Worm (Caenorhabditis elegans) whole organism, late embryonic: ENCODE results near the gene mdh-2.

Source experiments
- C38D4.7 ChIP-seq: fragments of 200-800 bp; sonication (Bioruptor generic); optimal IDR thresholded peaks from 2 replicates; lab custom pipeline; 2018; ENCODE audit warnings: mild to moderate bottlenecking, missing genetic modification characterization, moderate library complexity, missing compliant biosample characterization
- K02D7.2 ChIP-seq: sonication (generic microtip); optimal IDR thresholded peaks from 2 replicates; lab custom pipeline; 2017; ENCODE audit warnings: mild to moderate bottlenecking, missing genetic modification characterization, missing compliant biosample characterization
- T23F11.4 ChIP-seq: fragments of 200-800 bp; sonication (Bioruptor generic); optimal IDR thresholded peaks from 2 replicates; lab custom pipeline; 2018; ENCODE audit warnings: mild to moderate bottlenecking, missing genetic modification characterization, missing compliant biosample characterization
- ceh-19 ChIP-seq: fragments of 200-800 bp; sonication (Bioruptor generic); optimal IDR thresholded peaks from 2 replicates; lab custom pipeline; 2018; ENCODE audit warnings: mild to moderate bottlenecking, missing genetic modification characterization, missing compliant biosample characterization
- elt-2 ChIP-seq: sonication (generic microtip); optimal IDR thresholded peaks from 2 replicates; lab custom pipeline; 2016; ENCODE audit warnings: missing genetic modification reagents, missing genetic modification characterization, missing compliant biosample characterization
- pqm-1 ChIP-seq: sonication (generic microtip); optimal IDR thresholded peaks from 2 replicates; lab custom pipeline; 2016; ENCODE audit warnings: missing genetic modification characterization, missing compliant biosample characterization
- tbx-2 ChIP-seq: sonication (generic microtip); optimal IDR thresholded peaks from 2 replicates; lab custom pipeline; 2016; ENCODE audit warnings: missing genetic modification characterization, missing compliant biosample characterization
- unc-55 ChIP-seq: sonication (generic microtip); optimal IDR thresholded peaks from 2 replicates; lab custom pipeline; 2017; ENCODE audit warnings: missing biosample characterization, missing genetic modification reagents, missing genetic modification characterization

ce11 chrIII:6610522-6610921, 2.6 kb upstream of the mdh-2 start, which contains the start of gene srh-40:
- TF ChIP-seq T23F11.4 (GFP tag; lab: Kevin White, UChicago) (no peak), tbx-2 (no peak), elt-2 (tag; lab: Kevin White, UChicago) (no peak), unc-55 (GFP tag; lab: Kevin White, UChicago) (no peak), C38D4.7 (GFP tag; lab: Kevin White, UChicago) (no peak), pqm-1 (tag; lab: Kevin White, UChicago) (no peak), ceh-19 (GFP tag; lab: Kevin White, UChicago) (no peak), K02D7.2 (tag; lab: Kevin White, UChicago) (no peak)
